Worm (Caenorhabditis elegans) whole organism, mixed stage, embryonic: ENCODE measurements around the gene K02E7.11.

Source experiments
- M03D4.4 ChIP-seq: sonication (generic microtip); optimal IDR thresholded peaks from 2 replicates; lab custom pipeline; 2017; ENCODE audit warnings: mild to moderate bottlenecking, missing genetic modification characterization, missing compliant biosample characterization
- bed-3 ChIP-seq: fragments of 200-800 bp; sonication (Bioruptor generic); optimal IDR thresholded peaks from 3 replicates; lab custom pipeline; 2018; ENCODE audit warnings: mild to moderate bottlenecking, missing genetic modification characterization, moderate library complexity, missing compliant biosample characterization
- ceh-39 ChIP-seq: fragments of 150-350 bp; optimal IDR thresholded peaks from 2 replicates; lab custom pipeline; 2014; ENCODE audit warnings: missing biosample characterization, missing genetic modification characterization
- ceh-43 ChIP-seq: fragments of 200-800 bp; sonication (Bioruptor generic); optimal IDR thresholded peaks from 2 replicates; lab custom pipeline; 2018; ENCODE audit warnings: mild to moderate bottlenecking, missing genetic modification characterization, moderate library complexity, missing compliant biosample characterization
- ceh-83 ChIP-seq: fragments of 200-800 bp; sonication (Bioruptor generic); optimal IDR thresholded peaks from 2 replicates; lab custom pipeline; 2018; ENCODE audit warnings: mild to moderate bottlenecking, missing genetic modification characterization, missing compliant biosample characterization
- ces-1 ChIP-seq: fragments of 150-350 bp; optimal IDR thresholded peaks from 2 replicates; lab custom pipeline; 2014; ENCODE audit warnings: missing biosample characterization, missing genetic modification reagents, missing genetic modification characterization
- cnd-1 ChIP-seq: fragments of 200-800 bp; sonication (Bioruptor generic); optimal IDR thresholded peaks from 2 replicates; lab custom pipeline; 2018; ENCODE audit warnings: mild to moderate bottlenecking, missing genetic modification characterization, missing compliant biosample characterization
- elt-1 ChIP-seq: sonication (generic microtip); optimal IDR thresholded peaks from 2 replicates; lab custom pipeline; 2017; ENCODE audit warnings: missing genetic modification characterization, mild to moderate bottlenecking, missing compliant biosample characterization, antibody characterized with exemption, moderate library complexity, borderline replicate concordance; ENCODE audit not compliant: insufficient read depth
- elt-3 ChIP-seq: fragments of 150-350 bp; optimal IDR thresholded peaks from 2 replicates; lab custom pipeline; 2014; ENCODE audit warnings: missing biosample characterization, missing genetic modification characterization
- ham-2 ChIP-seq: fragments of 200-800 bp; sonication (Bioruptor generic); optimal IDR thresholded peaks from 2 replicates; lab custom pipeline; 2018; ENCODE audit warnings: mild to moderate bottlenecking, missing genetic modification characterization, missing compliant biosample characterization
- hlh-1 ChIP-seq: fragments of 150-350 bp; optimal IDR thresholded peaks from 2 replicates; lab custom pipeline; 2014; ENCODE audit warnings: missing biosample characterization, missing genetic modification reagents, missing genetic modification characterization
- lin-13 ChIP-seq: fragments of 150-350 bp; optimal IDR thresholded peaks from 2 replicates; lab custom pipeline; 2014; ENCODE audit warnings: missing biosample characterization, missing genetic modification characterization
- lin-32 ChIP-seq: fragments of 200-800 bp; sonication (Bioruptor generic); optimal IDR thresholded peaks from 2 replicates; lab custom pipeline; 2018; ENCODE audit warnings: mild to moderate bottlenecking, missing genetic modification characterization, missing compliant biosample characterization
- lsy-2 ChIP-seq: fragments of 150-350 bp; optimal IDR thresholded peaks from 2 replicates; lab custom pipeline; 2014; ENCODE audit warnings: missing biosample characterization, missing genetic modification characterization
- mab-5 ChIP-seq: fragments of 150-350 bp; optimal IDR thresholded peaks from 2 replicates; lab custom pipeline; 2014; ENCODE audit warnings: missing biosample characterization, missing genetic modification characterization
- mep-1 ChIP-seq: fragments of 150-350 bp; optimal IDR thresholded peaks from 2 replicates; lab custom pipeline; 2017; ENCODE audit warnings: missing biosample characterization, missing genetic modification reagents, missing genetic modification characterization, inconsistent platforms
- mls-2 ChIP-seq: sonication (generic microtip); optimal IDR thresholded peaks from 2 replicates; lab custom pipeline; 2016; ENCODE audit warnings: mild to moderate bottlenecking, missing genetic modification characterization, moderate library complexity, missing compliant biosample characterization
- nhr-12 ChIP-seq: fragments of 150-350 bp; optimal IDR thresholded peaks from 2 replicates; lab custom pipeline; 2014; ENCODE audit warnings: missing biosample characterization, missing genetic modification characterization
- nhr-2 ChIP-seq: fragments of 150-350 bp; optimal IDR thresholded peaks from 2 replicates; lab custom pipeline; 2014; ENCODE audit warnings: missing biosample characterization, missing genetic modification characterization
- nhr-237 ChIP-seq: fragments of 150-350 bp; optimal IDR thresholded peaks from 2 replicates; lab custom pipeline; 2014; ENCODE audit warnings: missing biosample characterization, missing genetic modification characterization
- nhr-28 ChIP-seq: fragments of 150-350 bp; optimal IDR thresholded peaks from 2 replicates; lab custom pipeline; 2014; ENCODE audit warnings: missing biosample characterization, missing genetic modification characterization
- nhr-76 ChIP-seq: sonication (generic microtip); optimal IDR thresholded peaks from 2 replicates; lab custom pipeline; 2017; ENCODE audit warnings: missing biosample characterization, missing genetic modification characterization
- pha-4 ChIP-seq: fragments of 150-350 bp; optimal IDR thresholded peaks from 2 replicates; lab custom pipeline; 2018; ENCODE audit warnings: missing biosample characterization, missing genetic modification reagents, missing genetic modification characterization
- sem-2 ChIP-seq: fragments of 200-800 bp; sonication (Bioruptor generic); optimal IDR thresholded peaks from 2 replicates; lab custom pipeline; 2018; ENCODE audit warnings: mild to moderate bottlenecking, missing genetic modification characterization, missing compliant biosample characterization
- snpc-4 ChIP-seq: fragments of 150-350 bp; optimal IDR thresholded peaks from 2 replicates; lab custom pipeline; 2014; ENCODE audit warnings: missing biosample characterization, missing genetic modification characterization
- sptf-1 ChIP-seq: sonication (generic microtip); optimal IDR thresholded peaks from 2 replicates; lab custom pipeline; 2017; ENCODE audit warnings: mild to moderate bottlenecking, missing genetic modification characterization, moderate library complexity, missing compliant biosample characterization
- tbx-8 ChIP-seq: fragments of 200-800 bp; sonication (Bioruptor generic); optimal IDR thresholded peaks from 2 replicates; lab custom pipeline; 2018; ENCODE audit warnings: mild to moderate bottlenecking, missing genetic modification characterization, moderate library complexity, missing compliant biosample characterization
- unc-120 ChIP-seq: sonication (generic microtip); optimal IDR thresholded peaks from 2 replicates; lab custom pipeline; 2017; ENCODE audit warnings: missing genetic modification characterization, missing compliant biosample characterization; ENCODE audit not compliant: poor library complexity, severe bottlenecking
- unc-39 ChIP-seq: fragments of 150-350 bp; optimal IDR thresholded peaks from 2 replicates; lab custom pipeline; 2014; ENCODE audit warnings: missing biosample characterization, missing genetic modification characterization
- unc-62 ChIP-seq: fragments of 150-350 bp; optimal IDR thresholded peaks from 2 replicates; lab custom pipeline; 2014; ENCODE audit warnings: missing biosample characterization, missing genetic modification reagents, missing genetic modification characterization
- ztf-11 ChIP-seq: fragments of 150-350 bp; optimal IDR thresholded peaks from 2 replicates; lab custom pipeline; 2014; ENCODE audit warnings: missing biosample characterization, missing genetic modification characterization

Gene K02E7.11

ce11 chrII:1075424-1075823 is at the start of gene K02E7.11:
Gene K02E7.11, minus strand, starts transcription at chrII:1075524.
- TF ChIP-seq nhr-12 (tag; lab: Kevin White, UChicago) (no peak), pha-4 (tag; lab: Kevin White, UChicago) (no peak), bed-3 (GFP tag; lab: Kevin White, UChicago) (no peak), nhr-28 (tag; lab: Kevin White, UChicago) (no peak), nhr-2 (tag; lab: Kevin White, UChicago) (no peak)

ce11 chrII:1124757-1125156 is 49.4 kb upstream of the K02E7.11 start:
- TF ChIP-seq bed-3 (GFP tag; lab: Kevin White, UChicago), result no peak
- no peak for TF ChIP-seq unc-39 (tag; lab: Kevin White, UChicago)
- no peak for TF ChIP-seq ces-1 (GFP tag; lab: Kevin White, UChicago)
- no peak for TF ChIP-seq sem-2 (GFP tag; lab: Kevin White, UChicago)

DNA sequence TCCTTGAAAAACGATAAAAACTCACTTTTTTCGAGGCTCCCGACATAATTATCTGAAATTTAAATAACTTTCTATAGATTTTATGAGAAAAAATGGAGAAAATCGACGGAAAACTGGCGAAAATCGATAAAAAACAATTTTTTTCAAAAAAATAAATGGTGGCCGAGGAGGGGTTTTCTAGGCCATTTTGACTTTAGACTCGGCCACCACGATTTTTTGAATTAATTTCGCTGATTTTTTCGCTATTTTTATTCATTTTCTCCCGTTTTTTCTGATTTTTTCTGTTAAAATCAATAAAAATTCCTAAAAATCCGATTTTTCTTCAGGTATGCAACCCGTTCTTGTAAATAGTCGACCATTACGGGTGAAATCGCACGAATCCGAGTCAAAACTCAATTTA is 47.9 kb upstream of the K02E7.11 start, which contains the start of the genes sut-1 and eri-3:
Gene sut-1, minus strand, starts transcription at position 58 of the 400 bp plus-strand sequence.
Gene eri-3, plus strand, starts transcription at position 327 of the 400 bp plus-strand sequence.
- TF ChIP-seq elt-3 (tag; lab: Kevin White, UChicago), result no peak
- TF ChIP-seq unc-120 (tag; lab: Kevin White, UChicago), result no peak
- no peak for TF ChIP-seq M03D4.4 (tag; lab: Kevin White, UChicago)
- no peak for TF ChIP-seq ceh-39 (tag; lab: Kevin White, UChicago)
- TF ChIP-seq lsy-2 (tag; lab: Kevin White, UChicago), result no peak
- TF ChIP-seq nhr-12 (tag; lab: Kevin White, UChicago), result no peak

ce11 chrII:1117992-1118729 is 42.8 kb upstream of the K02E7.11 start, which contains the start of gene lips-13:
Gene lips-13, minus strand, starts transcription at chrII:1118042.
- no peak for TF ChIP-seq hlh-1 (tag; lab: Kevin White, UChicago)
- no peak for TF ChIP-seq nhr-76
- TF ChIP-seq unc-39 (tag; lab: Kevin White, UChicago), result no peak
- no peak for TF ChIP-seq mab-5 (tag; lab: Kevin White, UChicago)
- TF ChIP-seq nhr-2 (tag; lab: Kevin White, UChicago), result no peak
- no peak for TF ChIP-seq mep-1
- no peak for TF ChIP-seq ham-2 (GFP tag; lab: Kevin White, UChicago)
- no peak for TF ChIP-seq ceh-43 (GFP tag; lab: Kevin White, UChicago)
- TF ChIP-seq nhr-28 (tag; lab: Kevin White, UChicago), result no peak
- TF ChIP-seq sptf-1 (tag; lab: Kevin White, UChicago), result no peak
- no peak for TF ChIP-seq elt-1 (tag; lab: Kevin White, UChicago)
- TF ChIP-seq mls-2 (tag; lab: Kevin White, UChicago), result no peak
- TF ChIP-seq snpc-4 (tag; lab: Kevin White, UChicago), result no peak
- TF ChIP-seq pha-4 (tag; lab: Kevin White, UChicago), result no peak
- no peak for TF ChIP-seq tbx-8 (GFP tag; lab: Kevin White, UChicago)
- TF ChIP-seq elt-3 (tag; lab: Kevin White, UChicago), result no peak

- TF ChIP-seq elt-3 (tag; lab: Kevin White, UChicago) (no peak), mls-2 (tag; lab: Kevin White, UChicago) (no peak), nhr-28 (tag; lab: Kevin White, UChicago) (no peak), lin-13 (tag; lab: Kevin White, UChicago) (no peak), snpc-4 (tag; lab: Kevin White, UChicago) (no peak), ceh-83 (GFP tag; lab: Kevin White, UChicago) (no peak), cnd-1 (tag; lab: Kevin White, UChicago) (no peak), lin-32 (GFP tag; lab: Kevin White, UChicago) (no peak), unc-62 (GFP tag; lab: Kevin White, UChicago) (no peak), ztf-11 (no peak), sptf-1 (tag; lab: Kevin White, UChicago) (no peak), nhr-237 (no peak), pha-4 (tag; lab: Kevin White, UChicago) (no peak), sem-2 (GFP tag; lab: Kevin White, UChicago) (no peak), unc-39 (tag; lab: Kevin White, UChicago) (no peak)
- TF ChIP-seq, all 35 proteins: peak for 0
These were observed 41.2 kb upstream of the K02E7.11 start for ce11 chrII:1116521-1116920.
